Fruit fly (Drosophila melanogaster) whole organism, embryonic: ENCODE measurements around the gene Ublcp1.

Experiments
- Asciz ChIP-seq: fragments of 200-800 bp; sonication (Bioruptor generic); optimal IDR thresholded peaks from 2 replicates; lab custom pipeline; 2017; ENCODE audit warnings: missing biosample characterization, mild to moderate bottlenecking, missing genetic modification characterization, missing genetic modification reagents
- Bgb ChIP-seq: fragments of 200-800 bp; sonication (Bioruptor generic); IDR thresholded peaks from 2 replicates; pipeline ENCODE4 v1.3.6; 2022; ENCODE audit warnings: missing biosample characterization, missing genetic modification characterization; ENCODE audit not compliant: partially characterized antibody
- Blimp-1 ChIP-seq: fragments of 200-800 bp; sonication (Bioruptor generic); optimal IDR thresholded peaks from 3 replicates; lab custom pipeline; 2018; ENCODE audit warnings: missing biosample characterization, missing genetic modification characterization, mild to moderate bottlenecking, moderate library complexity, missing genetic modification reagents
- CG10979 ChIP-seq: fragments of 200-800 bp; sonication (Bioruptor generic); optimal IDR thresholded peaks from 2 replicates; lab custom pipeline; 2018; ENCODE audit warnings: missing biosample characterization, mild to moderate bottlenecking, missing genetic modification characterization, moderate library complexity
- CG12104 ChIP-seq: fragments of 200-800 bp; sonication (Bioruptor generic); optimal IDR thresholded peaks from 3 replicates; lab custom pipeline; 2016; ENCODE audit warnings: missing biosample characterization, missing genetic modification characterization
- CG1233 ChIP-seq: fragments of 200-800 bp; sonication (Bioruptor generic); optimal IDR thresholded peaks from 4 replicates; lab custom pipeline; 2018; ENCODE audit warnings: missing biosample characterization, mild to moderate bottlenecking, missing genetic modification characterization
- CG15696 ChIP-seq: fragments of 200-800 bp; sonication (Bioruptor generic); optimal IDR thresholded peaks from 2 replicates; lab custom pipeline; 2019; ENCODE audit warnings: missing biosample characterization, mild to moderate bottlenecking, missing genetic modification characterization, moderate library complexity
- CG1603 ChIP-seq: fragments of 200-800 bp; sonication (Bioruptor generic); optimal IDR thresholded peaks from 2 replicates; lab custom pipeline; 2019; ENCODE audit warnings: missing biosample characterization, mild to moderate bottlenecking, missing genetic modification characterization, moderate library complexity
- CG17361 ChIP-seq: fragments of 200-800 bp; sonication (Bioruptor generic); IDR thresholded peaks from 3 replicates; pipeline ENCODE4 v1.3.6; 2022; ENCODE audit warnings: missing biosample characterization, missing genetic modification characterization
- CG2875 ChIP-seq: fragments of 200-800 bp; sonication (Bioruptor generic); optimal IDR thresholded peaks from 2 replicates; lab custom pipeline; 2017; ENCODE audit warnings: missing biosample characterization, mild to moderate bottlenecking, missing genetic modification characterization, missing genetic modification reagents
- CG32767 ChIP-seq: fragments of 200-800 bp; sonication (Bioruptor generic); IDR thresholded peaks from 2 replicates; pipeline ENCODE4 v1.3.6; 2022; ENCODE audit warnings: missing biosample characterization, missing genetic modification characterization
- CG3281 ChIP-seq: fragments of 200-800 bp; sonication (Bioruptor generic); optimal IDR thresholded peaks from 3 replicates; lab custom pipeline; 2017; ENCODE audit warnings: missing biosample characterization, mild to moderate bottlenecking, missing genetic modification characterization
- CG4707 ChIP-seq: fragments of 200-800 bp; sonication (Bioruptor generic); optimal IDR thresholded peaks from 2 replicates; lab custom pipeline; 2018; ENCODE audit warnings: missing biosample characterization, mild to moderate bottlenecking, missing genetic modification characterization, moderate library complexity
- CG5953 ChIP-seq: fragments of 200-800 bp; sonication (Bioruptor generic); IDR thresholded peaks from 2 replicates; pipeline ENCODE4 v1.3.6; 2022; ENCODE audit warnings: missing biosample characterization, missing genetic modification characterization
- CG6254 ChIP-seq: fragments of 200-800 bp; sonication (Bioruptor generic); optimal IDR thresholded peaks from 3 replicates; lab custom pipeline; 2017; ENCODE audit warnings: mild to moderate bottlenecking, missing biosample characterization, missing genetic modification reagents, missing genetic modification characterization
- CG7357 ChIP-seq: fragments of 200-800 bp; sonication (Bioruptor generic); IDR thresholded peaks from 3 replicates; pipeline ENCODE4 v1.3.6; 2022; ENCODE audit warnings: missing biosample characterization, missing genetic modification characterization
- CG7928 ChIP-seq: fragments of 200-800 bp; sonication (Bioruptor generic); optimal IDR thresholded peaks from 2 replicates; lab custom pipeline; 2017; ENCODE audit warnings: missing biosample characterization, mild to moderate bottlenecking, missing genetic modification characterization
- CG9727 ChIP-seq: fragments of 200-800 bp; sonication (Bioruptor generic); optimal IDR thresholded peaks from 3 replicates; lab custom pipeline; 2017; ENCODE audit warnings: missing biosample characterization, mild to moderate bottlenecking, missing genetic modification characterization
- CG9817 ChIP-seq: fragments of 200-800 bp; sonication (Bioruptor generic); optimal IDR thresholded peaks from 2 replicates; lab custom pipeline; 2018; ENCODE audit warnings: missing biosample characterization, mild to moderate bottlenecking, missing genetic modification characterization, moderate library complexity
- Dip3 ChIP-seq: fragments of 200-800 bp; sonication (Bioruptor generic); optimal IDR thresholded peaks from 3 replicates; lab custom pipeline; 2016; ENCODE audit warnings: missing biosample characterization, missing genetic modification characterization
- Fer3 ChIP-seq: fragments of 200-800 bp; sonication (Bioruptor generic); optimal IDR thresholded peaks from 2 replicates; lab custom pipeline; 2018; ENCODE audit warnings: missing biosample characterization, mild to moderate bottlenecking, missing genetic modification characterization, moderate library complexity
- MTF-1 ChIP-seq: fragments of 200-800 bp; sonication (Bioruptor generic); optimal IDR thresholded peaks from 2 replicates; lab custom pipeline; 2018; ENCODE audit warnings: missing biosample characterization, mild to moderate bottlenecking, missing genetic modification characterization, borderline replicate concordance
- NC2α ChIP-seq: fragments of 200-800 bp; sonication (Bioruptor generic); optimal IDR thresholded peaks from 2 replicates; lab custom pipeline; 2016; ENCODE audit warnings: missing biosample characterization, missing genetic modification characterization
- Oaz ChIP-seq: fragments of 200-800 bp; sonication (Bioruptor generic); IDR thresholded peaks from 2 replicates; pipeline ENCODE4 v1.3.6; 2022; ENCODE audit warnings: missing biosample characterization, missing genetic modification characterization
- aop ChIP-seq: fragments of 200-800 bp; sonication (Bioruptor generic); IDR thresholded peaks from 2 replicates; pipeline ENCODE4 v1.3.6; 2022; ENCODE audit warnings: missing biosample characterization, missing genetic modification characterization
- bbx ChIP-seq: fragments of 200-800 bp; sonication (Bioruptor generic); IDR thresholded peaks from 2 replicates; pipeline ENCODE4 v1.3.6; 2022; ENCODE audit warnings: missing biosample characterization, missing genetic modification characterization; ENCODE audit not compliant: partially characterized antibody
- cad ChIP-seq: fragments of >200 bp; optimal IDR thresholded peaks from 2 replicates; lab custom pipeline; 2017; ENCODE audit warnings: missing biosample characterization, missing genetic modification characterization
- dati ChIP-seq: fragments of 200-800 bp; sonication (Bioruptor generic); IDR thresholded peaks from 2 replicates; pipeline ENCODE4 v1.3.6; 2022; ENCODE audit warnings: missing biosample characterization, missing genetic modification characterization
- disco-r ChIP-seq: fragments of 200-800 bp; sonication (Bioruptor generic); optimal IDR thresholded peaks from 2 replicates; lab custom pipeline; 2016; ENCODE audit warnings: missing biosample characterization, missing genetic modification characterization
- emc ChIP-seq: fragments of 200-800 bp; sonication (Bioruptor generic); optimal IDR thresholded peaks from 2 replicates; lab custom pipeline; 2016; ENCODE audit warnings: missing biosample characterization, missing genetic modification characterization
- fd96Cb ChIP-seq: fragments of 200-800 bp; sonication (Bioruptor generic); optimal IDR thresholded peaks from 2 replicates; lab custom pipeline; 2018; ENCODE audit warnings: missing biosample characterization, mild to moderate bottlenecking, missing genetic modification characterization, moderate library complexity
- gce ChIP-seq: fragments of 200-800 bp; sonication (Bioruptor generic); IDR thresholded peaks from 3 replicates; pipeline ENCODE4 v1.3.6; 2022; ENCODE audit warnings: missing biosample characterization, missing genetic modification characterization
- gcm ChIP-seq: fragments of 200-800 bp; sonication (Bioruptor generic); optimal IDR thresholded peaks from 2 replicates; lab custom pipeline; 2019; ENCODE audit warnings: missing biosample characterization, mild to moderate bottlenecking, missing genetic modification characterization, moderate library complexity
- gem ChIP-seq: fragments of 200-800 bp; sonication (Bioruptor generic); optimal IDR thresholded peaks from 2 replicates; lab custom pipeline; 2019; ENCODE audit warnings: missing biosample characterization, mild to moderate bottlenecking, missing genetic modification characterization, moderate library complexity
- hkb ChIP-seq, 2 experiments: fragments of 200-800 bp in 1 of 2; fragments of >200 bp in 1 of 2; sonication (Bioruptor generic) in 1 of 2; IDR thresholded peaks in 1 of 2; optimal IDR thresholded peaks in 1 of 2; 2 replicates each; pipeline versions ENCODE4 v1.3.6 to Lab custom; 2017 to 2022; ENCODE audit warnings: missing biosample characterization in 1 of 2, missing genetic modification characterization in 1 of 2
- lab ChIP-seq: fragments of 200-800 bp; sonication (Bioruptor generic); optimal IDR thresholded peaks from 3 replicates; lab custom pipeline; 2017; ENCODE audit warnings: missing biosample characterization, missing genetic modification characterization, mild to moderate bottlenecking, moderate library complexity, missing genetic modification reagents
- lbe ChIP-seq: fragments of 200-800 bp; sonication (Bioruptor generic); optimal IDR thresholded peaks from 2 replicates; lab custom pipeline; 2016; ENCODE audit warnings: missing biosample characterization, mild to moderate bottlenecking, missing genetic modification characterization
- lilli ChIP-seq: fragments of 200-800 bp; sonication (Bioruptor generic); optimal IDR thresholded peaks from 3 replicates; lab custom pipeline; 2016; ENCODE audit warnings: missing biosample characterization, missing genetic modification characterization
- nau ChIP-seq: fragments of 200-800 bp; sonication (Bioruptor generic); optimal IDR thresholded peaks from 3 replicates; lab custom pipeline; 2017; ENCODE audit warnings: missing biosample characterization, mild to moderate bottlenecking, missing genetic modification characterization, missing genetic modification reagents
- nom ChIP-seq: fragments of 200-800 bp; sonication (Bioruptor generic); optimal IDR thresholded peaks from 2 replicates; lab custom pipeline; 2017; ENCODE audit warnings: missing biosample characterization, missing genetic modification characterization, mild to moderate bottlenecking, moderate library complexity, missing genetic modification reagents
- prd ChIP-seq, 3 experiments: fragments of >200 bp in 2 of 3; fragments of 200-800 bp in 1 of 3; sonication (Bioruptor generic) in 1 of 3; optimal IDR thresholded peaks in 2 of 3; IDR thresholded peaks in 1 of 3; 2 replicates in 2 of 3; 3 replicates in 1 of 3; pipeline versions ENCODE4 v1.3.6 to Lab custom; 2017 to 2022; ENCODE audit warnings: missing biosample characterization in 1 of 3, missing genetic modification characterization in 1 of 3
- shn ChIP-seq: fragments of 200-800 bp; sonication (Bioruptor generic); optimal IDR thresholded peaks from 3 replicates; lab custom pipeline; 2016; ENCODE audit warnings: missing biosample characterization, missing genetic modification characterization
- sim ChIP-seq: fragments of 200-800 bp; sonication (Bioruptor generic); IDR thresholded peaks from 2 replicates; pipeline ENCODE4 v1.3.6; 2022; ENCODE audit warnings: missing biosample characterization, missing genetic modification characterization
- sisA ChIP-seq: fragments of 200-800 bp; sonication (Bioruptor generic); IDR thresholded peaks from 2 replicates; pipeline ENCODE4 v1.3.6; 2022; ENCODE audit warnings: missing biosample characterization, missing genetic modification characterization
- slbo ChIP-seq: fragments of 200-800 bp; sonication (Bioruptor generic); IDR thresholded peaks from 2 replicates; pipeline ENCODE4 v1.3.6; 2022; ENCODE audit warnings: missing biosample characterization, missing genetic modification characterization
- slp2 ChIP-seq: fragments of 200-800 bp; sonication (Bioruptor generic); optimal IDR thresholded peaks from 2 replicates; lab custom pipeline; 2016; ENCODE audit warnings: missing biosample characterization, missing genetic modification characterization
- sna ChIP-seq: fragments of 200-800 bp; sonication (Bioruptor generic); IDR thresholded peaks from 2 replicates; pipeline ENCODE4 v1.3.6; 2022; ENCODE audit warnings: missing biosample characterization, missing genetic modification characterization; ENCODE audit not compliant: partially characterized antibody
- toy ChIP-seq: fragments of 200-800 bp; sonication (Bioruptor generic); IDR thresholded peaks from 2 replicates; pipeline ENCODE4 v1.3.6; 2022; ENCODE audit warnings: missing biosample characterization, missing genetic modification characterization
- vfl ChIP-seq: fragments of 200-800 bp; sonication (Bioruptor generic); optimal IDR thresholded peaks from 2 replicates; lab custom pipeline; 2016; ENCODE audit warnings: missing biosample characterization, missing genetic modification characterization

The Ublcp1 gene

dm6 chr3R:23046529-23046943 is 14.8 kb upstream of the Ublcp1 start (continued):
- TF ChIP-seq lbe (GFP tag; lab: Kevin White, UChicago) = peak; percentile 87
- TF ChIP-seq Dip3 (GFP tag; lab: Kevin White, UChicago) = peak; percentile 47
- no peak for TF ChIP-seq CG7928
- TF ChIP-seq nom (GFP tag; lab: Kevin White, UChicago) = peak; percentile 81
- TF ChIP-seq NC2α (GFP tag; lab: Kevin White, UChicago) = no peak
- TF ChIP-seq CG15696 (tag; lab: Kevin White, UChicago) = no peak
- no peak for TF ChIP-seq CG2875 (GFP tag; lab: Kevin White, UChicago)
- TF ChIP-seq sisA (GFP tag; lab: Robert Waterston, UW) = peak; percentile 49; the same call in 1 of the 2 replicates
- no peak for TF ChIP-seq Bgb (GFP tag; lab: Robert Waterston, UW)
- TF ChIP-seq CG3281 (GFP tag; lab: Kevin White, UChicago) = peak; percentile 46
- no peak for TF ChIP-seq fd96Cb (tag; lab: Kevin White, UChicago)
- peak; percentile 60 for TF ChIP-seq lab (GFP tag; lab: Kevin White, UChicago)
- TF ChIP-seq Blimp-1 (GFP tag; lab: Kevin White, UChicago) = peak; percentile 1
- peak; percentile 7 for TF ChIP-seq CG1603 (tag; lab: Kevin White, UChicago)
- no peak for TF ChIP-seq cad (GFP tag; lab: Kevin White, UChicago)
- TF ChIP-seq CG5953 = 0 out of 2 replicates have a peak, but pooled peaks have one; percentile 24
- no peak for TF ChIP-seq MTF-1 (GFP tag; lab: Kevin White, UChicago)
- TF ChIP-seq gcm (GFP tag; lab: Kevin White, UChicago) = no peak
- TF ChIP-seq CG32767 = peak; percentile 52; the same call in 1 of the 2 replicates
- TF ChIP-seq gem (tag; lab: Kevin White, UChicago) = peak; percentile 67
- 0 out of 3 replicates have a peak, but pooled peaks have one; percentile 32 for TF ChIP-seq CG17361 (GFP tag; lab: Robert Waterston, UW)
- no peak for TF ChIP-seq CG4707 (GFP tag; lab: Kevin White, UChicago)
- TF ChIP-seq aop (GFP tag; lab: Robert Waterston, UW) = no peak
- no peak for TF ChIP-seq emc (GFP tag; lab: Kevin White, UChicago)
- TF ChIP-seq slbo (GFP tag; lab: Robert Waterston, UW) = peak; percentile 82
- no peak for TF ChIP-seq Asciz
- TF ChIP-seq CG9727 (GFP tag; lab: Kevin White, UChicago) = no peak
- TF ChIP-seq bbx (GFP tag; lab: Robert Waterston, UW) = no peak
- TF ChIP-seq prd (optimal IDR thresholded peaks at IDR 0.05; lab: Kevin White, UChicago) = no peak
- TF ChIP-seq prd (GFP tag; IDR thresholded peaks at IDR 0.05; lab: Robert Waterston, UW) = peak; percentile 61; the same call in 2 of the 3 replicates
- no peak for TF ChIP-seq gce
- TF ChIP-seq CG9817 (tag; lab: Kevin White, UChicago) = peak; percentile 43
- peak; percentile 0 for TF ChIP-seq slp2 (GFP tag; lab: Kevin White, UChicago)
- no peak for TF ChIP-seq Oaz
- no peak for TF ChIP-seq CG6254
- TF ChIP-seq CG1233 (GFP tag; lab: Kevin White, UChicago) = peak; percentile 22
- TF ChIP-seq sim (GFP tag; lab: Robert Waterston, UW) = no peak
- TF ChIP-seq toy (GFP tag; lab: Robert Waterston, UW) = 0 out of 2 replicates have a peak, but pooled peaks have one; percentile 12
- TF ChIP-seq dati = no peak
- no peak for TF ChIP-seq CG12104 (GFP tag; lab: Kevin White, UChicago)
- TF ChIP-seq nau (GFP tag; lab: Kevin White, UChicago) = no peak
- peak; percentile 51 for TF ChIP-seq Fer3 (tag; lab: Kevin White, UChicago)
- TF ChIP-seq sna (GFP tag; lab: Robert Waterston, UW) = no peak
- TF ChIP-seq lilli (GFP tag; lab: Kevin White, UChicago) = peak; percentile 68
- peak; percentile 26 for TF ChIP-seq vfl (GFP tag; lab: Kevin White, UChicago)
- TF ChIP-seq hkb (optimal IDR thresholded peaks at IDR 0.05; lab: Kevin White, UChicago) = no peak
- TF ChIP-seq hkb (GFP tag; IDR thresholded peaks at IDR 0.05; lab: Robert Waterston, UW) = peak; percentile 64; the same call in 1 of the 2 replicates
- no peak for TF ChIP-seq disco-r
- TF ChIP-seq CG7357 (GFP tag; lab: Robert Waterston, UW) = 0 out of 3 replicates have a peak, but pooled peaks have one; percentile 47
- no peak for TF ChIP-seq CG10979
- peak; percentile 45 for TF ChIP-seq shn (GFP tag; lab: Kevin White, UChicago)
